Worm (Caenorhabditis elegans): ENCODE results near the gene dnj-8.

DNA sequence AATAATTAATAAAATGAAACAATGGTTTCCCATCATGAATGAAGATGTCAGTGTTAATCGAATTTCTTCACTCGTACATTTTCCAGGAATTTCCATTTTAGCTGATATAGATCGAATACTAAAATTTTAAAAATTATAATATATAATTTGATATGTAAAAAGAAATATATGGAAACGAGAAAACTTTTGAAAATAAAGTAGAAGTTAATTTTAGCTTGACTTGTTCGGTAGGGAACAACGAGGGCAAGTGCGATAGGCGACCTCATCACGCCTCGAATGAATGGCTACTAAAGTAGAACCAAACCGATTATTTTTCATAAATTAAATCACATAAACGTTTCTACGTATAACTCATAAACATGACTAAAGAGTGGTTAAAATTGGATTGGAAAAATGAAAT is 19.5 kb downstream of the dnj-8 start, which contains the start of gene sra-31:
- TF ChIP-seq D2030.7 (GFP tag; IDR thresholded peaks at IDR 0.05) (no peak), F49E8.2 (tag; optimal IDR thresholded peaks at IDR 0.05; ENCODE audit: insufficient read depth) (no peak), ztf-25 (GFP tag; IDR thresholded peaks at IDR 0.05) (no peak), egrh-3 (GFP tag; IDR thresholded peaks at IDR 0.05) (no peak), lin-35 (GFP tag; optimal IDR thresholded peaks at IDR 0.05) (no peak)

All from whole organism, young adult.